Worm (Caenorhabditis elegans) whole organism, L4 larva: Measurements from ENCODE around the gene rab-6.2.

Experiments used
- D1046.2 ChIP-seq: fragments of 200-800 bp; sonication (Bioruptor generic); IDR thresholded peaks from 2 replicates; pipeline ENCODE4 v1.3.6; 2022; ENCODE audit warnings: missing genetic modification characterization, missing compliant biosample characterization
- F10B5.3 ChIP-seq: sonication (generic microtip); optimal IDR thresholded peaks from 2 replicates; lab custom pipeline; 2016; ENCODE audit warnings: mild to moderate bottlenecking, missing genetic modification characterization, missing compliant biosample characterization
- F26F4.8 ChIP-seq: fragments of 200-800 bp; sonication (Bioruptor generic); conservative IDR thresholded peaks from 2 replicates; pipeline ENCODE4 v1.3.6; 2022; ENCODE audit warnings: missing genetic modification characterization, missing compliant biosample characterization
- F37D6.2 ChIP-seq: sonication (generic microtip); optimal IDR thresholded peaks from 2 replicates; lab custom pipeline; 2016; ENCODE audit warnings: mild to moderate bottlenecking, missing genetic modification characterization, missing compliant biosample characterization
- F44E2.7 ChIP-seq: fragments of 200-800 bp; sonication (Bioruptor generic); IDR thresholded peaks from 2 replicates; pipeline ENCODE4 v2.1.2; 2022; ENCODE audit warnings: missing genetic modification characterization, missing compliant biosample characterization
- Y105C5A.15 ChIP-seq: fragments of 200-800 bp; sonication (Bioruptor generic); IDR thresholded peaks from 2 replicates; pipeline ENCODE4 v1.3.6; 2022; ENCODE audit warnings: missing genetic modification characterization, missing compliant biosample characterization
- Y48G9A.11 ChIP-seq: fragments of 200-800 bp; sonication (Bioruptor generic); IDR thresholded peaks from 2 replicates; pipeline ENCODE4 v1.3.6; 2022; ENCODE audit warnings: missing genetic modification reagents, missing genetic modification characterization, missing compliant biosample characterization
- Y5F2A.4 ChIP-seq: fragments of 200-800 bp; sonication (Bioruptor generic); optimal IDR thresholded peaks from 2 replicates; lab custom pipeline; 2018; ENCODE audit warnings: mild to moderate bottlenecking, missing genetic modification characterization, missing compliant biosample characterization
- aha-1 ChIP-seq: fragments of 150-350 bp; peaks from one replicate; lab custom pipeline; 2014; ENCODE audit warnings: missing biosample characterization, missing genetic modification characterization
- arid-1 ChIP-seq: fragments of 200-800 bp; sonication (Bioruptor generic); conservative IDR thresholded peaks from 2 replicates; pipeline ENCODE4 v1.3.6; 2022; ENCODE audit warnings: missing genetic modification reagents, missing genetic modification characterization, missing compliant biosample characterization
- ceh-32 ChIP-seq: sonication (generic microtip); optimal IDR thresholded peaks from 2 replicates; lab custom pipeline; 2016; ENCODE audit warnings: mild to moderate bottlenecking, missing genetic modification characterization, missing compliant biosample characterization; ENCODE audit not compliant: poor library complexity
- ceh-44 ChIP-seq: fragments of 200-800 bp; sonication (Bioruptor generic); IDR thresholded peaks from 2 replicates; pipeline ENCODE4 v1.3.6; 2022; ENCODE audit warnings: missing genetic modification reagents, missing genetic modification characterization, missing compliant biosample characterization
- ces-1 ChIP-seq: fragments of 150-350 bp; sonication (generic microtip); optimal IDR thresholded peaks from 4 replicates; lab custom pipeline; 2014; ENCODE audit warnings: missing biosample characterization, missing genetic modification reagents, missing genetic modification characterization
- ctbp-1 ChIP-seq: fragments of 200-800 bp; sonication (Bioruptor generic); IDR thresholded peaks from 2 replicates; pipeline ENCODE4 v1.3.6; 2022; ENCODE audit warnings: missing genetic modification reagents, missing genetic modification characterization, missing compliant biosample characterization
- daf-12 ChIP-seq: fragments of 150-350 bp; optimal IDR thresholded peaks from 2 replicates; lab custom pipeline; 2014; ENCODE audit warnings: missing biosample characterization, missing genetic modification reagents, missing genetic modification characterization
- dmd-8 ChIP-seq: fragments of 200-800 bp; sonication (Bioruptor generic); IDR thresholded peaks from 2 replicates; pipeline ENCODE4 v1.3.6; 2022; ENCODE audit warnings: missing genetic modification characterization, missing compliant biosample characterization
- dmd-9 ChIP-seq: fragments of 200-800 bp; sonication (Bioruptor generic); IDR thresholded peaks from 2 replicates; pipeline ENCODE4 v1.3.6; 2022; ENCODE audit warnings: missing genetic modification reagents, missing genetic modification characterization, missing compliant biosample characterization
- dve-1 ChIP-seq: sonication (generic microtip); optimal IDR thresholded peaks from 2 replicates; lab custom pipeline; 2017; ENCODE audit warnings: antibody characterized with exemption, mild to moderate bottlenecking, missing genetic modification characterization, missing compliant biosample characterization; ENCODE audit not compliant: insufficient read depth
- gei-8 ChIP-seq: fragments of 200-800 bp; sonication (Bioruptor generic); optimal IDR thresholded peaks from 2 replicates; lab custom pipeline; 2018; ENCODE audit warnings: mild to moderate bottlenecking, missing genetic modification characterization, missing compliant biosample characterization
- hlh-30 ChIP-seq: sonication (generic microtip); optimal IDR thresholded peaks from 2 replicates; lab custom pipeline; 2017; ENCODE audit warnings: antibody characterized with exemption, mild to moderate bottlenecking, missing genetic modification characterization, missing compliant biosample characterization; ENCODE audit not compliant: insufficient read depth
- lim-7 ChIP-seq: fragments of 200-800 bp; sonication (Bioruptor generic); IDR thresholded peaks from 2 replicates; pipeline ENCODE4 v1.3.6; 2022; ENCODE audit warnings: missing genetic modification characterization, missing compliant biosample characterization
- lin-1 ChIP-seq: fragments of 200-800 bp; sonication (Bioruptor generic); IDR thresholded peaks from 2 replicates; pipeline ENCODE4 v1.3.6; 2022; ENCODE audit warnings: missing genetic modification reagents, missing genetic modification characterization, missing compliant biosample characterization
- lin-15B ChIP-seq: fragments of 150-350 bp; sonication (generic microtip); optimal IDR thresholded peaks from 3 replicates; lab custom pipeline; 2014; ENCODE audit warnings: missing biosample characterization, missing genetic modification characterization
- lin-38 ChIP-seq: fragments of 200-800 bp; sonication (Bioruptor generic); IDR thresholded peaks from 2 replicates; pipeline ENCODE4 v1.3.6; 2022; ENCODE audit warnings: missing genetic modification reagents, missing genetic modification characterization, missing compliant biosample characterization
- lir-3 ChIP-seq: sonication (generic microtip); optimal IDR thresholded peaks from 2 replicates; lab custom pipeline; 2016; ENCODE audit warnings: mild to moderate bottlenecking, missing genetic modification characterization, missing compliant biosample characterization
- madf-5 ChIP-seq, 2 experiments: fragments of 200-800 bp; sonication (Bioruptor generic); IDR thresholded peaks; 2 replicates each; pipeline ENCODE4 v1.3.6; 2022; ENCODE audit warnings: missing compliant biosample characterization in 2 of 2, missing genetic modification characterization in 2 of 2
- madf-9 ChIP-seq: fragments of 200-800 bp; sonication (Bioruptor generic); conservative IDR thresholded peaks from 2 replicates; pipeline ENCODE4 v1.3.6; 2022; ENCODE audit warnings: missing genetic modification reagents, missing genetic modification characterization, missing compliant biosample characterization
- mep-1 ChIP-seq: fragments of 150-350 bp; sonication (generic microtip); optimal IDR thresholded peaks from 3 replicates; lab custom pipeline; 2014; ENCODE audit warnings: missing biosample characterization, missing genetic modification characterization
- mes-2 ChIP-seq: sonication (generic microtip); optimal IDR thresholded peaks from 2 replicates; lab custom pipeline; 2016; ENCODE audit warnings: missing genotype, mild to moderate bottlenecking, missing genetic modification characterization, missing compliant biosample characterization; ENCODE audit not compliant: poor library complexity, severe bottlenecking
- nhr-10 ChIP-seq: fragments of 150-350 bp; optimal IDR thresholded peaks from 2 replicates; lab custom pipeline; 2014; ENCODE audit warnings: missing biosample characterization, missing genetic modification characterization
- nhr-11 ChIP-seq: fragments of 150-350 bp; optimal IDR thresholded peaks from 2 replicates; lab custom pipeline; 2014; ENCODE audit warnings: missing biosample characterization, missing genetic modification characterization
- nhr-237 ChIP-seq: sonication (generic microtip); optimal IDR thresholded peaks from 2 replicates; lab custom pipeline; 2017; ENCODE audit warnings: missing biosample characterization, missing genetic modification characterization
- nhr-42 ChIP-seq: fragments of 200-800 bp; sonication (Bioruptor generic); IDR thresholded peaks from 2 replicates; pipeline ENCODE4 v1.3.6; 2022; ENCODE audit warnings: missing genetic modification characterization, missing compliant biosample characterization
- nhr-48 ChIP-seq: sonication (generic microtip); optimal IDR thresholded peaks from 2 replicates; lab custom pipeline; 2016; ENCODE audit warnings: mild to moderate bottlenecking, missing genetic modification characterization, missing compliant biosample characterization
- nhr-6 ChIP-seq: fragments of 150-350 bp; optimal IDR thresholded peaks from 2 replicates; lab custom pipeline; 2014; ENCODE audit warnings: missing biosample characterization, missing genetic modification characterization
- nhr-77 ChIP-seq: fragments of 150-350 bp; optimal IDR thresholded peaks from 2 replicates; lab custom pipeline; 2014; ENCODE audit warnings: missing biosample characterization, missing genetic modification characterization
- php-3 ChIP-seq: fragments of 200-800 bp; sonication (Bioruptor generic); IDR thresholded peaks from 2 replicates; pipeline ENCODE4 v1.3.6; 2022; ENCODE audit warnings: missing genetic modification reagents, missing genetic modification characterization, missing compliant biosample characterization
- pqm-1 ChIP-seq: sonication (generic microtip); optimal IDR thresholded peaks from 2 replicates; lab custom pipeline; 2017; ENCODE audit warnings: missing biosample characterization, missing genetic modification characterization
- rbr-2 ChIP-seq: sonication (generic microtip); optimal IDR thresholded peaks from 2 replicates; lab custom pipeline; 2016; ENCODE audit warnings: missing genotype, missing genetic modification characterization, missing compliant biosample characterization
- sdz-12 ChIP-seq: fragments of 200-800 bp; sonication (Bioruptor generic); optimal IDR thresholded peaks from 2 replicates; lab custom pipeline; 2018; ENCODE audit warnings: mild to moderate bottlenecking, missing genetic modification characterization, missing compliant biosample characterization
- set-16 ChIP-seq: fragments of 200-800 bp; sonication (Bioruptor generic); IDR thresholded peaks from 2 replicates; pipeline ENCODE4 v1.3.6; 2022; ENCODE audit warnings: missing genetic modification reagents, missing genetic modification characterization, missing compliant biosample characterization
- skn-1 ChIP-seq: fragments of 150-350 bp; optimal IDR thresholded peaks from 2 replicates; lab custom pipeline; 2014; ENCODE audit warnings: missing biosample characterization, missing genetic modification characterization
- snpc-1.2 ChIP-seq: fragments of 200-800 bp; sonication (Bioruptor generic); IDR thresholded peaks from 2 replicates; pipeline ENCODE4 v1.3.6; 2022; ENCODE audit warnings: missing genetic modification reagents, missing genetic modification characterization, missing compliant biosample characterization
- snpc-4 ChIP-seq: fragments of 150-350 bp; optimal IDR thresholded peaks from 2 replicates; lab custom pipeline; 2014; ENCODE audit warnings: missing biosample characterization, missing genetic modification characterization
- spr-1 ChIP-seq: sonication (generic microtip); optimal IDR thresholded peaks from 2 replicates; lab custom pipeline; 2016; ENCODE audit warnings: mild to moderate bottlenecking, missing genetic modification characterization, missing compliant biosample characterization
- spr-3 ChIP-seq: fragments of 200-800 bp; sonication (Bioruptor generic); optimal IDR thresholded peaks from 2 replicates; lab custom pipeline; 2018; ENCODE audit warnings: mild to moderate bottlenecking, missing genetic modification characterization, missing compliant biosample characterization
- tag-97 ChIP-seq: fragments of 200-800 bp; sonication (Bioruptor generic); IDR thresholded peaks from 2 replicates; pipeline ENCODE4 v1.3.6; 2022; ENCODE audit warnings: missing genetic modification characterization, missing compliant biosample characterization
- unc-130 ChIP-seq: sonication (generic microtip); optimal IDR thresholded peaks from 2 replicates; lab custom pipeline; 2016; ENCODE audit warnings: missing genetic modification reagents, missing genetic modification characterization, missing compliant biosample characterization
- vab-7 ChIP-seq: fragments of 200-800 bp; sonication (Bioruptor generic); IDR thresholded peaks from 2 replicates; pipeline ENCODE4 v1.3.6; 2022; ENCODE audit warnings: missing genetic modification reagents, missing genetic modification characterization, missing compliant biosample characterization
- zag-1 ChIP-seq: fragments of 150-350 bp; optimal IDR thresholded peaks from 2 replicates; lab custom pipeline; 2014; ENCODE audit warnings: missing biosample characterization, missing genetic modification characterization
- zfp-2 ChIP-seq: sonication (generic microtip); optimal IDR thresholded peaks from 2 replicates; lab custom pipeline; 2016; ENCODE audit warnings: mild to moderate bottlenecking, missing genetic modification characterization, missing compliant biosample characterization
- zip-11 ChIP-seq: fragments of 200-800 bp; sonication (Bioruptor generic); IDR thresholded peaks from 2 replicates; pipeline ENCODE4 v1.3.6; 2022; ENCODE audit warnings: missing genetic modification characterization, missing compliant biosample characterization
- zip-2 ChIP-seq: fragments of 150-350 bp; optimal IDR thresholded peaks from 2 replicates; lab custom pipeline; 2014; ENCODE audit warnings: missing biosample characterization, missing genetic modification characterization

Gene rab-6.2

ce11 chrX:17181220-17181619 is 41.1 kb upstream of the rab-6.2 start (continued):
- TF ChIP-seq Y5F2A.4 (GFP tag; lab: Kevin White, UChicago) = no peak
- no peak for TF ChIP-seq F44E2.7 (GFP tag; lab: Robert Waterston, UW)
- TF ChIP-seq lin-38 (GFP tag; lab: Robert Waterston, UW) = no peak
- TF ChIP-seq set-16 = no peak
- no peak for TF ChIP-seq ceh-44 (GFP tag; lab: Robert Waterston, UW)
- no peak for TF ChIP-seq madf-5 (GFP tag; IDR thresholded peaks at IDR 0.05; lab: Robert Waterston, UW)
- no peak for TF ChIP-seq zfp-2
- TF ChIP-seq Y105C5A.15 = no peak
- TF ChIP-seq aha-1 (tag; lab: Kevin White, UChicago) = peak; percentile 55
- no peak for TF ChIP-seq arid-1 (GFP tag; lab: Robert Waterston, UW)
- no peak for TF ChIP-seq zag-1 (tag; lab: Kevin White, UChicago)
- no peak for TF ChIP-seq nhr-42 (GFP tag; lab: Robert Waterston, UW)
- no peak for TF ChIP-seq spr-3 (GFP tag; lab: Kevin White, UChicago)
- peak; percentile 31 for TF ChIP-seq hlh-30 (tag; lab: Kevin White, UChicago)
- TF ChIP-seq daf-12 = no peak
- TF ChIP-seq dmd-8 (GFP tag; lab: Robert Waterston, UW) = no peak
- TF ChIP-seq ces-1 = no peak
- 0 out of 2 replicates have a peak, but pooled peaks have one; percentile 11 for TF ChIP-seq madf-9 (GFP tag; lab: Robert Waterston, UW)
- TF ChIP-seq vab-7 (GFP tag; lab: Robert Waterston, UW) = no peak
- peak; percentile 26 for TF ChIP-seq nhr-10 (tag; lab: Kevin White, UChicago)
- TF ChIP-seq dve-1 (tag; lab: Kevin White, UChicago) = peak; percentile 75
- TF ChIP-seq pqm-1 (tag; lab: Kevin White, UChicago) = peak; percentile 49
- no peak for TF ChIP-seq zip-2 (tag; lab: Kevin White, UChicago)
- no peak for TF ChIP-seq gei-8 (GFP tag; lab: Kevin White, UChicago)
- peak; percentile 93 for TF ChIP-seq nhr-77 (tag; lab: Kevin White, UChicago)
- TF ChIP-seq spr-1 (tag; lab: Kevin White, UChicago) = no peak
- no peak for TF ChIP-seq php-3 (GFP tag; lab: Robert Waterston, UW)
- TF ChIP-seq nhr-11 (tag; lab: Kevin White, UChicago) = peak; percentile 65
- peak; percentile 17 for TF ChIP-seq nhr-6 (tag; lab: Kevin White, UChicago)
- no peak for TF ChIP-seq D1046.2 (GFP tag; lab: Robert Waterston, UW)
- TF ChIP-seq lin-15B = no peak
- TF ChIP-seq Y48G9A.11 (GFP tag; lab: Robert Waterston, UW) = no peak
- no peak for TF ChIP-seq unc-130 (GFP tag; lab: Kevin White, UChicago)
- no peak for TF ChIP-seq snpc-4 (tag; lab: Kevin White, UChicago)
- no peak for TF ChIP-seq nhr-48 (tag; lab: Kevin White, UChicago)
- no peak for TF ChIP-seq ctbp-1 (GFP tag; lab: Robert Waterston, UW)
- TF ChIP-seq sdz-12 (GFP tag; lab: Kevin White, UChicago) = no peak
- no peak for TF ChIP-seq snpc-1.2 (GFP tag; lab: Robert Waterston, UW)
- no peak for TF ChIP-seq lir-3
- TF ChIP-seq lin-1 (GFP tag; lab: Robert Waterston, UW) = no peak
- peak; percentile 69 for TF ChIP-seq rbr-2 (tag; lab: Kevin White, UChicago)
- TF ChIP-seq dmd-9 (GFP tag; lab: Robert Waterston, UW) = no peak
- no peak for TF ChIP-seq ceh-32 (tag; lab: Kevin White, UChicago)
- no peak for TF ChIP-seq tag-97
- no peak for TF ChIP-seq zip-11 (GFP tag; lab: Robert Waterston, UW)
- no peak for TF ChIP-seq nhr-237
- no peak for TF ChIP-seq skn-1 (tag; lab: Kevin White, UChicago)
- TF ChIP-seq F10B5.3 (tag; lab: Kevin White, UChicago) = peak; percentile 82
- TF ChIP-seq F37D6.2 (tag; lab: Kevin White, UChicago) = peak; percentile 39
- no peak for TF ChIP-seq lim-7 (GFP tag; lab: Robert Waterston, UW)
- peak; percentile 84 for TF ChIP-seq mep-1 (tag; lab: Kevin White, UChicago)
- peak; percentile 89 for TF ChIP-seq mes-2
- TF ChIP-seq F26F4.8 (GFP tag; lab: Robert Waterston, UW) = no peak
